Worm (Caenorhabditis elegans): ENCODE results near the gene sri-45.
A peak's percentile ranks its signal among the peaks of the same experiment; 100 is the strongest.

The sri-45 gene

DNA sequence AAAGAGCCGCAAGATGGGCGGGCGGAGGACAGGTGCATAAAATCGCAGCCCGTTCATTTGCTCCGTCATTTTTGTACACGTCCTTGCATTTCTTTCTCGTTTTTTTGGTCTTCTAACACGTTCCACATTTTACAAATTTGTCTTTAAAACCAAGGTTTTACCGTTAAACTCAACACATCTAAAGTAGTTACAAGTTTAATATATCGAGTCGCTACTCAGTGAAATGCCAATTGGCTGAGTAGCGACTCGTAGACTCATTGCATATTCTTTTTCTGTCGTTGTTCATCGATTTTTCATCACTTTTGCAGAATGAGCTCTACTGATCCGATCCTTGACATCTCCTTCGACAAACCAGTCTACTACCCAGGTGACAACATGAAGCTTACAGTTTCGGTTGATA is 34.4 kb downstream of the sri-45 start, which contains the start of gene arrd-1:
arrd-1 (plus strand) TSS at position 301 of the 400 bp plus-strand sequence.
- TF ChIP-seq xnd-1 (tag; optimal IDR thresholded peaks at IDR 0.05) (no peak), F52B5.7 (tag; optimal IDR thresholded peaks at IDR 0.05) (no peak), ekl-4 (GFP tag; IDR thresholded peaks at IDR 0.05) (no peak), T26A5.8 (tag; optimal IDR thresholded peaks at IDR 0.05) (no peak), B0261.1 (tag; optimal IDR thresholded peaks at IDR 0.05) (no peak), attf-5 (GFP tag; optimal IDR thresholded peaks at IDR 0.05) (no peak), tbp1 (GFP tag; optimal IDR thresholded peaks at IDR 0.05) (no peak), ztf-26 (tag; optimal IDR thresholded peaks at IDR 0.05) (no peak), rcor-1 (GFP tag; IDR thresholded peaks at IDR 0.05) (no peak), madf-8 (GFP tag; conservative IDR thresholded peaks at IDR 0.05) (no peak), nhr-120 (GFP tag; IDR thresholded peaks at IDR 0.05) (no peak), atf-7 (tag; optimal IDR thresholded peaks at IDR 0.05) (no peak), Y53F4B.3 (GFP tag; IDR thresholded peaks at IDR 0.05) (no peak), B0035.1 (tag; optimal IDR thresholded peaks at IDR 0.05) (no peak), dpff-1 (tag; optimal IDR thresholded peaks at IDR 0.05) (no peak), sptf-2 (GFP tag; optimal IDR thresholded peaks at IDR 0.05) (no peak)

DNA sequence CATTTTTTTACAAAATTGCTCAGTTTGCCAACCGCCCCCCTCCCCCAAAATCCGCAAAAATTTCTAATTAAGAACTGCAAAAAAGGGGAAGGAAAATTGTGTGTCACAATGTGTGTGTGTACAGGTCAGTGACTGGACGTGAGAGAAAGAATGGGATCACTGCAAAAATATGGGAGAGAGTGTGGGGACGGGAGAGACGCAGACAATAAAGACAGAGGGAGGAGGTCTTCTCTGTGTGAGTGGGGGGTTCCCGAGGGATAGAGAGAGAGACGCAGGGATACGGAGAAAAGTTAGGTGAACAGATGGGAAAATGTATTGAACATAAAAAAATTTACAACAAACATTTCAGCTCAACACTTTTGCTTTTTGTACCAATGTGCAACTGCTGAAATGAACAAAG is 35.7 kb downstream of the sri-45 start:
- TF ChIP-seq K12H6.12 (tag; optimal IDR thresholded peaks at IDR 0.05) (peak; percentile 24), zfh-2 (GFP tag; conservative IDR thresholded peaks at IDR 0.05) (peak; percentile 57; the same call in 1 of the 2 replicates), egrh-3 (GFP tag; IDR thresholded peaks at IDR 0.05) (peak; percentile 20; the same call in 1 of the 2 replicates), ceh-27 (GFP tag; optimal IDR thresholded peaks at IDR 0.05) (no peak), ceh-58 (GFP tag; IDR thresholded peaks at IDR 0.05) (no peak), ztf-6 (GFP tag; IDR thresholded peaks at IDR 0.05) (no peak), hmg-1.2 (GFP tag; IDR thresholded peaks at IDR 0.05) (peak; percentile 93), pbrm-1 (GFP tag; IDR thresholded peaks at IDR 0.05) (no peak), mxl-1 (tag; optimal IDR thresholded peaks at IDR 0.05) (no peak)

DNA sequence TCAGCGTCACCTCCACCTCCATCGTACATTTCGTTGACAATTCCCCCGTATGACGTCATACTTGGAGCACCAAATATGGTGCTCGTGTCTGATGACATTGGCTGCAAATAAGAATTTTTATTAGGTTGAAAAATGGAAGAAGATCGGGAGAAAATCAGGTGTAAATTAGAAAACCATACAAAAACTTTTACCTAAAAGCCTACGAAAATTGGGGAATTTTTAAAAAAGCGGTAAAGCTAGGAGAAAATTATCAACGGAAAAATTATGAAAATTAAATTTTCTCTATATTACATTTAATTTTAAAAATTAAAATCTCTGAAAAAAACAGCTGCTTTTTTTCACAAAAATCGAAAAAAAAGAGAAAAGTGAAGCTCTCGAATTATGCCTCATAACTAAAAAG is 37.2 kb downstream of the sri-45 start, which contains the start of gene T04B8.5:
T04B8.5 (minus strand) TSS at position 101 of the 400 bp plus-strand sequence.
- TF ChIP-seq ama-1 (optimal IDR thresholded peaks at IDR 0.05) (no peak), ama-1 (GFP tag; optimal IDR thresholded peaks at IDR 0.05) (no peak), C06A6.2 (GFP tag; conservative IDR thresholded peaks at IDR 0.05) (no peak), tbp1 (GFP tag; optimal IDR thresholded peaks at IDR 0.05) (no peak), hlh-26 (GFP tag; conservative IDR thresholded peaks at IDR 0.05) (no peak), hsf-1 (GFP tag; IDR thresholded peaks at IDR 0.05) (no peak), ztf-26 (tag; optimal IDR thresholded peaks at IDR 0.05) (no peak), ZK185.1 (tag; optimal IDR thresholded peaks at IDR 0.05; ENCODE audit: poor library complexity, severe bottlenecking) (no peak)

DNA sequence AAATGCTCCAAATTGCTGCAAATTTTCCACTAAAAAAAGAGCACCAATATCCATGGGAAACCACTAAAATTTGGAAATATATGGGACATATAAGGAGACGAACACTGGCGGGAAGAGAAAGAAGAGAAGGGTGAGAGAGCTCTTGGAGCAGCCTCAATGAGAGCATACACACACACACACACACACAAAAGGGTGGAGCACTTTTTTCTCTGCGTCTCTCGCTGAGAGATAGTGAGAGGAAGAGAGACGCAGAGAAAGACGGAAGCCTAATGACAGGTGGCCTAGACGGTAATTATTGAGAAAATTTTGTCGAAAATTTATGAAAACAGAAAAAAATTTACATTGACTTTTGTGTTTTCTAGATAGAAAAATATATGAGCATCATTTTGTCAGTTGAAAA is 39.1 kb downstream of the sri-45 start:
- TF ChIP-seq nhr-80 (tag; optimal IDR thresholded peaks at IDR 0.05) (peak; percentile 35), mxl-1 (tag; optimal IDR thresholded peaks at IDR 0.05) (no peak), hmg-1.2 (GFP tag; IDR thresholded peaks at IDR 0.05) (peak; percentile 93)

- TF ChIP-seq ccch-3 (GFP tag; optimal IDR thresholded peaks at IDR 0.05), result no peak
- no peak for TF ChIP-seq nhr-120 (GFP tag; IDR thresholded peaks at IDR 0.05)
- TF ChIP-seq K12H6.12 (tag; optimal IDR thresholded peaks at IDR 0.05), result no peak
- TF ChIP-seq let-526 (GFP tag; IDR thresholded peaks at IDR 0.05), result no peak
- TF ChIP-seq ztf-18 (tag; optimal IDR thresholded peaks at IDR 0.05), result no peak
- no peak for TF ChIP-seq sptf-2 (GFP tag; optimal IDR thresholded peaks at IDR 0.05)
- TF ChIP-seq nhr-179 (tag; optimal IDR thresholded peaks at IDR 0.05), result no peak
- no peak for TF ChIP-seq hlh-12 (tag; optimal IDR thresholded peaks at IDR 0.05)
- no peak for TF ChIP-seq cebp-2 (GFP tag; IDR thresholded peaks at IDR 0.05)
- no peak for TF ChIP-seq lsl-1 (GFP tag; optimal IDR thresholded peaks at IDR 0.05)
- TF ChIP-seq unc-62 (GFP tag; optimal IDR thresholded peaks at IDR 0.05), result peak; percentile 24
- TF ChIP-seq dox-1 (GFP tag; IDR thresholded peaks at IDR 0.05), result no peak
- TF ChIP-seq F57A8.1 (GFP tag; optimal IDR thresholded peaks at IDR 0.05), result no peak
- TF ChIP-seq ceh-100 (GFP tag; IDR thresholded peaks at IDR 0.05), result no peak
- TF ChIP-seq let-607 (tag; optimal IDR thresholded peaks at IDR 0.05), result peak; percentile 49 to 74
- TF ChIP-seq C06A6.2 (GFP tag; conservative IDR thresholded peaks at IDR 0.05), result no peak
- peak; percentile 71 for TF ChIP-seq nhr-80 (tag; optimal IDR thresholded peaks at IDR 0.05)
Measured at ce11 chrII:621141-621540, 40.5 kb downstream of the sri-45 start.
